Fruit fly (Drosophila melanogaster) whole organism, adult: ENCODE results near the gene Rrp1.

Experiments used
- CG11617 ChIP-seq: fragments of 200-800 bp; sonication (Bioruptor generic); optimal IDR thresholded peaks from 2 replicates; lab custom pipeline; 2017; ENCODE audit warnings: mild to moderate bottlenecking, missing biosample characterization, missing genetic modification reagents, missing genetic modification characterization
- CG12768 ChIP-seq: fragments of 200-800 bp; sonication (Bioruptor generic); optimal IDR thresholded peaks from 2 replicates; lab custom pipeline; 2017; ENCODE audit warnings: missing biosample characterization, missing genetic modification characterization, mild to moderate bottlenecking, moderate library complexity, missing genetic modification reagents
- CG14711 ChIP-seq: fragments of 200-800 bp; sonication (Bioruptor generic); optimal IDR thresholded peaks from 2 replicates; lab custom pipeline; 2018; ENCODE audit warnings: missing biosample characterization, mild to moderate bottlenecking, missing genetic modification characterization, moderate library complexity
- CG1620 ChIP-seq: fragments of 200-800 bp; sonication (Bioruptor generic); optimal IDR thresholded peaks from 2 replicates; lab custom pipeline; 2016; ENCODE audit warnings: missing biosample characterization, missing genetic modification characterization
- CG33017 ChIP-seq: fragments of 200-800 bp; sonication (Bioruptor generic); optimal IDR thresholded peaks from 2 replicates; lab custom pipeline; 2018; ENCODE audit warnings: missing biosample characterization, mild to moderate bottlenecking, missing genetic modification characterization, moderate library complexity
- CG5204 ChIP-seq: fragments of 200-800 bp; sonication (Bioruptor generic); optimal IDR thresholded peaks from 2 replicates; lab custom pipeline; 2016; ENCODE audit warnings: missing biosample characterization, missing genetic modification characterization
- CG7045 ChIP-seq: fragments of 200-800 bp; sonication (Bioruptor generic); optimal IDR thresholded peaks from 2 replicates; lab custom pipeline; 2017; ENCODE audit warnings: missing biosample characterization, mild to moderate bottlenecking, missing genetic modification characterization
- CG7101 ChIP-seq: fragments of 200-800 bp; sonication (Bioruptor generic); optimal IDR thresholded peaks from 2 replicates; lab custom pipeline; 2018; ENCODE audit warnings: missing biosample characterization, mild to moderate bottlenecking, missing genetic modification characterization, moderate library complexity
- Clk ChIP-seq: fragments of 200-800 bp; sonication (Bioruptor generic); optimal IDR thresholded peaks from 2 replicates; lab custom pipeline; 2017; ENCODE audit warnings: missing biosample characterization, missing genetic modification characterization
- Crg-1 ChIP-seq: fragments of 200-800 bp; sonication (Bioruptor generic); optimal IDR thresholded peaks from 2 replicates; lab custom pipeline; 2016; ENCODE audit warnings: missing biosample characterization, missing genetic modification characterization
- Hr96 ChIP-seq: fragments of 200-800 bp; sonication (Bioruptor generic); optimal IDR thresholded peaks from 2 replicates; lab custom pipeline; 2016; ENCODE audit warnings: missing biosample characterization, missing genetic modification characterization
- Mnt ChIP-seq: fragments of 200-800 bp; sonication (Bioruptor generic); optimal IDR thresholded peaks from 2 replicates; lab custom pipeline; 2016; ENCODE audit warnings: missing biosample characterization, mild to moderate bottlenecking, missing genetic modification characterization
- bab1 ChIP-seq: fragments of 200-800 bp; sonication (Bioruptor generic); optimal IDR thresholded peaks from 3 replicates; lab custom pipeline; 2019; ENCODE audit warnings: missing biosample characterization, mild to moderate bottlenecking, missing genetic modification characterization, moderate library complexity
- cic ChIP-seq: fragments of 200-800 bp; sonication (Bioruptor generic); optimal IDR thresholded peaks from 2 replicates; lab custom pipeline; 2017; ENCODE audit warnings: missing biosample characterization, mild to moderate bottlenecking, missing genetic modification characterization, moderate library complexity
- cnc ChIP-seq, 2 experiments: fragments of >200 bp; optimal IDR thresholded peaks; 2 replicates each; lab custom pipeline; 2017
- kay ChIP-seq: fragments of 200-800 bp; sonication (Bioruptor generic); peaks from one replicate; lab custom pipeline; 2016; ENCODE audit warnings: missing biosample characterization, missing genetic modification characterization, borderline replicate concordance
- ovo ChIP-seq: fragments of 200-800 bp; sonication (Bioruptor generic); optimal IDR thresholded peaks from 2 replicates; lab custom pipeline; 2016; ENCODE audit warnings: missing biosample characterization, missing genetic modification characterization
- pad ChIP-seq: fragments of 200-800 bp; sonication (Bioruptor generic); optimal IDR thresholded peaks from 3 replicates; lab custom pipeline; 2017; ENCODE audit warnings: missing biosample characterization, missing genetic modification characterization, mild to moderate bottlenecking, moderate library complexity, missing genetic modification reagents
- tj ChIP-seq: fragments of 200-800 bp; sonication (Bioruptor generic); optimal IDR thresholded peaks from 3 replicates; lab custom pipeline; 2017; ENCODE audit warnings: missing biosample characterization, mild to moderate bottlenecking, missing genetic modification characterization, moderate library complexity
- toe ChIP-seq: fragments of 200-800 bp; sonication (Bioruptor generic); optimal IDR thresholded peaks from 2 replicates; lab custom pipeline; 2016; ENCODE audit warnings: missing biosample characterization, missing genetic modification characterization

Rrp1 gene

dm6 chr2L:2979091-2979490 lies 6.8 kb upstream of the Rrp1 start, which contains the start of gene CG9643:
CG9643 (minus strand) TSS chr2L:2979288.
- no peak for TF ChIP-seq CG7045 (GFP tag; lab: Kevin White, UChicago)
- no peak for TF ChIP-seq tj (GFP tag; lab: Kevin White, UChicago)
- peak; percentile 8 for TF ChIP-seq CG14711 (tag; lab: Kevin White, UChicago)
- peak; percentile 92 for TF ChIP-seq Mnt (GFP tag; lab: Kevin White, UChicago)
- peak; percentile 7 for TF ChIP-seq bab1 (GFP tag; lab: Kevin White, UChicago)
- TF ChIP-seq CG11617 (GFP tag; lab: Kevin White, UChicago), result no peak

dm6 chr2L:2976829-2977228 lies 4.5 kb upstream of the Rrp1 start, which contains the start of the genes CG9641 and CG3165:
CG9641 (minus strand) TSS chr2L:2976862.
CG3165 (plus strand) TSS chr2L:2977122.
- TF ChIP-seq bab1 (GFP tag; lab: Kevin White, UChicago) (peak; percentile 76), kay (no peak), CG33017 (peak; percentile 54), Crg-1 (GFP tag; lab: Kevin White, UChicago) (peak; percentile 71), CG1620 (GFP tag; lab: Kevin White, UChicago) (peak; percentile 87), toe (no peak), tj (GFP tag; lab: Kevin White, UChicago) (peak; percentile 49), cic (GFP tag; lab: Kevin White, UChicago) (peak; percentile 45), Mnt (GFP tag; lab: Kevin White, UChicago) (peak; percentile 78), CG12768 (peak; percentile 73), pad (GFP tag; lab: Kevin White, UChicago) (peak; percentile 70), ovo (GFP tag; lab: Kevin White, UChicago) (peak; percentile 67), CG7045 (GFP tag; lab: Kevin White, UChicago) (peak; percentile 75), CG11617 (GFP tag; lab: Kevin White, UChicago) (peak; percentile 81), Hr96 (GFP tag; lab: Kevin White, UChicago) (no peak), CG5204 (no peak), CG7101 (tag; lab: Kevin White, UChicago) (peak; percentile 78), Clk (GFP tag; lab: Kevin White, UChicago) (peak; percentile 63), CG14711 (tag; lab: Kevin White, UChicago) (peak; percentile 79), cnc (optimal IDR thresholded peaks at IDR 0.05; lab: Kevin White, UChicago) (no peak)

- TF ChIP-seq CG33017 (no peak), Mnt (GFP tag; lab: Kevin White, UChicago) (no peak), kay (no peak), CG7045 (GFP tag; lab: Kevin White, UChicago) (no peak), bab1 (GFP tag; lab: Kevin White, UChicago) (peak; percentile 34), cic (GFP tag; lab: Kevin White, UChicago) (no peak), toe (no peak), CG11617 (GFP tag; lab: Kevin White, UChicago) (no peak)
These were observed 2.9 kb downstream of the Rrp1 start, which contains the start of gene Ts for dm6 chr2L:2969438-2969837. Ts (minus strand) TSS chr2L:2969638.

- TF ChIP-seq toe, result no peak
- TF ChIP-seq CG7045 (GFP tag; lab: Kevin White, UChicago), result no peak
- TF ChIP-seq CG11617 (GFP tag; lab: Kevin White, UChicago), result no peak
- TF ChIP-seq bab1 (GFP tag; lab: Kevin White, UChicago), result no peak
- no peak for TF ChIP-seq cnc (optimal IDR thresholded peaks at IDR 0.05; lab: Kevin White, UChicago)
- no peak for TF ChIP-seq CG1620 (GFP tag; lab: Kevin White, UChicago)
These were observed 5.4 kb downstream of the Rrp1 start for dm6 chr2L:2966917-2967316.

- TF ChIP-seq CG12768 (no peak), CG14711 (tag; lab: Kevin White, UChicago) (no peak), Crg-1 (GFP tag; lab: Kevin White, UChicago) (no peak), Hr96 (GFP tag; lab: Kevin White, UChicago) (no peak), kay (no peak), bab1 (GFP tag; lab: Kevin White, UChicago) (no peak), pad (GFP tag; lab: Kevin White, UChicago) (no peak), Clk (GFP tag; lab: Kevin White, UChicago) (no peak), CG7045 (GFP tag; lab: Kevin White, UChicago) (no peak)
These were observed 13.4 kb downstream of the Rrp1 start for dm6 chr2L:2958858-2959257.

- TF ChIP-seq cic (GFP tag; lab: Kevin White, UChicago) (peak; percentile 44), toe (peak; percentile 87), Clk (GFP tag; lab: Kevin White, UChicago) (peak; percentile 74), CG12768 (peak; percentile 92), tj (GFP tag; lab: Kevin White, UChicago) (peak; percentile 33), bab1 (GFP tag; lab: Kevin White, UChicago) (peak; percentile 24), kay (no peak), CG11617 (GFP tag; lab: Kevin White, UChicago) (peak; percentile 82), CG5204 (peak; percentile 89), pad (GFP tag; lab: Kevin White, UChicago) (peak; percentile 71), cnc (optimal IDR thresholded peaks at IDR 0.05; lab: Kevin White, UChicago) (no peak), CG7045 (GFP tag; lab: Kevin White, UChicago) (peak; percentile 89), CG14711 (tag; lab: Kevin White, UChicago) (peak; percentile 54), CG1620 (GFP tag; lab: Kevin White, UChicago) (peak; percentile 60), CG7101 (tag; lab: Kevin White, UChicago) (peak; percentile 74), ovo (GFP tag; lab: Kevin White, UChicago) (peak; percentile 42), CG33017 (peak; percentile 67), Crg-1 (GFP tag; lab: Kevin White, UChicago) (peak; percentile 35), Hr96 (GFP tag; lab: Kevin White, UChicago) (peak; percentile 85), Mnt (GFP tag; lab: Kevin White, UChicago) (peak; percentile 27)
These were observed 14.6 kb downstream of the Rrp1 start for dm6 chr2L:2957547-2958174.
